Worm (Caenorhabditis elegans) whole organism, L4/young adult: Measurements from ENCODE around the gene C02F5.3.

Experiments used
- W03F9.2 ChIP-seq: fragments of 150-350 bp; optimal IDR thresholded peaks from 2 replicates; lab custom pipeline; 2014; ENCODE audit warnings: missing biosample characterization, missing genetic modification characterization
- dao-5 ChIP-seq: sonication (generic microtip); optimal IDR thresholded peaks from 2 replicates; lab custom pipeline; 2016; ENCODE audit warnings: missing genotype, missing genetic modification characterization, moderate library complexity, missing compliant biosample characterization
- him-1 ChIP-seq: sonication (generic microtip); optimal IDR thresholded peaks from 2 replicates; lab custom pipeline; 2016; ENCODE audit warnings: missing genotype, missing genetic modification reagents, missing genetic modification characterization, missing compliant biosample characterization

- TF ChIP-seq W03F9.2 (tag; lab: Kevin White, UChicago) (no peak), him-1 (tag; lab: Kevin White, UChicago) (no peak), dao-5 (tag; lab: Kevin White, UChicago) (no peak)
These were observed 9.2 kb downstream of the C02F5.3 start, which contains the start of gene F09G8.5 for ce11 chrIII:8254938-8255337.
